Worm (Caenorhabditis elegans) whole organism, early embryonic: Measurements from ENCODE around the gene F57A10.4.
"Not testable (repeated sequence)": the region's sequence is repeated elsewhere in the genome, so short reads cannot be mapped to it uniquely, and the experiment has no call there.

Source experiments
- B0310.2 ChIP-seq: sonication (generic microtip); optimal IDR thresholded peaks from 2 replicates; lab custom pipeline; 2016; ENCODE audit warnings: mild to moderate bottlenecking, missing genetic modification characterization, missing compliant biosample characterization
- F13C5.2 ChIP-seq: sonication (generic microtip); optimal IDR thresholded peaks from 2 replicates; lab custom pipeline; 2017; ENCODE audit warnings: mild to moderate bottlenecking, missing genetic modification characterization, inconsistent platforms, missing compliant biosample characterization
- aly-1 ChIP-seq: sonication (generic microtip); optimal IDR thresholded peaks from 2 replicates; lab custom pipeline; 2016; ENCODE audit warnings: missing genetic modification characterization, missing compliant biosample characterization
- ama-1 ChIP-seq: fragments of 150-350 bp; optimal IDR thresholded peaks from 2 replicates; lab custom pipeline; 2014
- ceh-13 ChIP-seq: fragments of 200-800 bp; sonication (Bioruptor generic); optimal IDR thresholded peaks from 2 replicates; lab custom pipeline; 2018; ENCODE audit warnings: mild to moderate bottlenecking, missing genetic modification characterization, missing compliant biosample characterization
- ceh-36 ChIP-seq: sonication (generic microtip); optimal IDR thresholded peaks from 2 replicates; lab custom pipeline; 2016; ENCODE audit warnings: missing genetic modification characterization, inconsistent platforms, missing compliant biosample characterization
- ets-7 ChIP-seq: sonication (generic microtip); optimal IDR thresholded peaks from 2 replicates; lab custom pipeline; 2016; ENCODE audit warnings: missing genotype, missing genetic modification characterization, missing compliant biosample characterization
- flt-1 ChIP-seq: fragments of 200-800 bp; sonication (Bioruptor generic); IDR thresholded peaks from 2 replicates; pipeline ENCODE4 v1.3.6; 2022; ENCODE audit warnings: missing genetic modification characterization, missing compliant biosample characterization
- hmbx-1 ChIP-seq: sonication (generic microtip); optimal IDR thresholded peaks from 2 replicates; lab custom pipeline; 2016; ENCODE audit warnings: mild to moderate bottlenecking, missing genetic modification characterization, missing compliant biosample characterization
- hmg-4 ChIP-seq: fragments of 200-800 bp; sonication (Bioruptor generic); optimal IDR thresholded peaks from 2 replicates; lab custom pipeline; 2018; ENCODE audit warnings: mild to moderate bottlenecking, missing genetic modification characterization, missing compliant biosample characterization
- hnd-1 ChIP-seq: sonication (generic microtip); optimal IDR thresholded peaks from 2 replicates; lab custom pipeline; 2016; ENCODE audit warnings: missing genetic modification characterization, missing compliant biosample characterization
- pes-1 ChIP-seq: fragments of 200-800 bp; sonication (Bioruptor generic); IDR thresholded peaks from 2 replicates; pipeline ENCODE4 v1.3.6; 2022; ENCODE audit warnings: missing genetic modification reagents, missing genetic modification characterization, missing compliant biosample characterization
- scrt-1 ChIP-seq: fragments of 200-800 bp; sonication (Bioruptor generic); IDR thresholded peaks from 2 replicates; pipeline ENCODE4 v1.3.6; 2022; ENCODE audit warnings: missing genetic modification characterization, missing compliant biosample characterization
- sea-1 ChIP-seq: fragments of 200-800 bp; sonication (Bioruptor generic); conservative IDR thresholded peaks from 2 replicates; pipeline ENCODE4 v1.3.6; 2022; ENCODE audit warnings: missing genetic modification characterization, missing compliant biosample characterization
- tbx-11 ChIP-seq: fragments of 200-800 bp; sonication (Bioruptor generic); IDR thresholded peaks from 2 replicates; pipeline ENCODE4 v1.3.6; 2022; ENCODE audit warnings: missing genetic modification characterization, missing compliant biosample characterization
- tbx-37 ChIP-seq: fragments of 200-800 bp; sonication (Bioruptor generic); conservative IDR thresholded peaks from 2 replicates; pipeline ENCODE4 v1.3.6; 2022; ENCODE audit warnings: missing genetic modification reagents, missing genetic modification characterization, missing compliant biosample characterization
- tra-4 ChIP-seq: sonication (generic microtip); optimal IDR thresholded peaks from 2 replicates; lab custom pipeline; 2017; ENCODE audit warnings: missing genetic modification characterization, missing compliant biosample characterization

F57A10.4 gene

ce11 chrV:15733020-15733419, 36.2 kb upstream of the F57A10.4 start:
- TF ChIP-seq ama-1 (lab: Kevin White, UChicago) (no peak), tra-4 (tag; lab: Kevin White, UChicago) (no peak), sea-1 (GFP tag; lab: Robert Waterston, UW) (no peak), flt-1 (GFP tag; lab: Robert Waterston, UW) (no peak)

ce11 chrV:15733568-15733967, 35.7 kb upstream of the F57A10.4 start, which contains the start of gene T23D5.3:
Gene T23D5.3 (minus strand): TSS chrV:15733668.
- TF ChIP-seq flt-1 (GFP tag; lab: Robert Waterston, UW) (no peak), tbx-37 (no peak), ets-7 (tag; lab: Kevin White, UChicago) (no peak), ama-1 (lab: Kevin White, UChicago) (no peak), sea-1 (GFP tag; lab: Robert Waterston, UW) (no peak), F13C5.2 (tag; lab: Kevin White, UChicago) (no peak), hnd-1 (no peak), hmbx-1 (tag; lab: Kevin White, UChicago) (no peak), hmg-4 (GFP tag; lab: Kevin White, UChicago) (no peak), scrt-1 (GFP tag; lab: Robert Waterston, UW) (no peak), aly-1 (tag; lab: Kevin White, UChicago) (no peak), B0310.2 (tag; lab: Kevin White, UChicago) (no peak), ceh-36 (no peak), ceh-13 (GFP tag; lab: Kevin White, UChicago) (no peak), tbx-11 (no peak), tra-4 (tag; lab: Kevin White, UChicago) (no peak), pes-1 (GFP tag; lab: Robert Waterston, UW) (no peak)

- no peak for TF ChIP-seq sea-1 (GFP tag; lab: Robert Waterston, UW)
- TF ChIP-seq B0310.2 (tag; lab: Kevin White, UChicago) = no peak
- no peak for TF ChIP-seq tra-4 (tag; lab: Kevin White, UChicago)
- no peak for TF ChIP-seq ceh-36
- TF ChIP-seq hmg-4 (GFP tag; lab: Kevin White, UChicago) = no peak
- no peak for TF ChIP-seq ets-7 (tag; lab: Kevin White, UChicago)
- TF ChIP-seq hnd-1 = no peak
- TF ChIP-seq ceh-13 (GFP tag; lab: Kevin White, UChicago) = no peak
Measured at ce11 chrV:15735720-15736119, 33.5 kb upstream of the F57A10.4 start, which contains the start of gene str-27. Gene str-27 (minus strand): TSS chrV:15735820.

DNA sequence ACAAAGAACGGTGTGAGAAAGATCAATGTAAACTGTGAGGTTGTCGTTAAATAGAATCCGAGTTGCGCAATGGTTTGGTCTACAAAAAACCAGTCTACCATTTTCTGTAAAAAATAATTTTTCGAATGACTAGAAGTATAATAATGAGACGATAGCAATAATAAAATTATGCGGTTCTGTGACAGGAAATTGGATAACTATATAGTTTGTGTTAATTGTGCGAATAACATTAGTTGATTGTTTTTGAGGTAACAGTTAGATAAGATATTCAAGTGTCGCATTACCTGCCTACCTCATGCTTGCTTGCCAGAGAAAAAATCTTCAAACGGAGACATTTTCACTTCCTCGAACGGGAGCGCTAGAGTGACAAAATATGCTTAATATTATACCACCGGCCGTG, 27.4 kb upstream of the F57A10.4 start, which contains the start of gene str-18:
str-18 (minus strand) TSS at position 101 of the 400 bp plus-strand sequence.
- TF ChIP-seq tbx-37 (no peak), tbx-11 (no peak), sea-1 (GFP tag; lab: Robert Waterston, UW) (no peak), B0310.2 (tag; lab: Kevin White, UChicago) (no peak), ceh-13 (GFP tag; lab: Kevin White, UChicago) (no peak), hnd-1 (no peak), tra-4 (tag; lab: Kevin White, UChicago) (no peak), F13C5.2 (tag; lab: Kevin White, UChicago) (no peak), hmg-4 (GFP tag; lab: Kevin White, UChicago) (no peak), ceh-36 (no peak), scrt-1 (GFP tag; lab: Robert Waterston, UW) (no peak)

DNA sequence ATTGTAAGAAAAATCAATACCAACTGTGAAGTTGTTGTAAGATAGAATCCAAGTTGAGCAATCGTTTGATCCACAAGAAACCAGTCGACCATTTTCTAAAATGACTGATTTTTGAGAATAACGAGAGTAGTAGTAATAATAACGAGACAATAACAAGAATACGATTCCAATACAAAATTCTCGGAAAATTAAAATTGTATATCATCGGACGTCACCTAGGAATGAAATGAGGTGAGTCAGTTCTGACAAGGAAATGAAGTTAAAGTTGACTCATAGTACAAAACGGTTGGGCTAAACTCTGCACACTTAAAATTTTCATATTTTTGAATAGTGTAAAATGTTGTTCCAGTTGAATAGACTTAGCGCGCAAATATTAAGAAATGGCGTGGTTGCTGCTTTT, 24.9 kb upstream of the F57A10.4 start, which contains the start of gene str-19:
str-19 (minus strand) TSS at position 101 of the 400 bp plus-strand sequence.
- TF ChIP-seq tra-4 (tag; lab: Kevin White, UChicago); tbx-11; sea-1 (GFP tag; lab: Robert Waterston, UW): not testable (repeated sequence)

ce11 chrV:15748343-15748742, 20.9 kb upstream of the F57A10.4 start, which contains the start of gene T23D5.8:
Gene T23D5.8 (minus strand): TSS chrV:15748443.
- TF ChIP-seq tbx-11; aly-1 (tag; lab: Kevin White, UChicago); flt-1 (GFP tag; lab: Robert Waterston, UW): not testable (repeated sequence)

- TF ChIP-seq ceh-36 (no peak), hmg-4 (GFP tag; lab: Kevin White, UChicago) (no peak), hmbx-1 (tag; lab: Kevin White, UChicago) (no peak), F13C5.2 (tag; lab: Kevin White, UChicago) (no peak), ama-1 (lab: Kevin White, UChicago) (no peak), ets-7 (tag; lab: Kevin White, UChicago) (no peak), tra-4 (tag; lab: Kevin White, UChicago) (no peak), hnd-1 (no peak), pes-1 (GFP tag; lab: Robert Waterston, UW) (no peak), ceh-13 (GFP tag; lab: Kevin White, UChicago) (no peak), scrt-1 (GFP tag; lab: Robert Waterston, UW) (no peak), flt-1 (GFP tag; lab: Robert Waterston, UW) (no peak), tbx-37 (no peak), tbx-11 (no peak), sea-1 (GFP tag; lab: Robert Waterston, UW) (no peak)
Measured at ce11 chrV:15750130-15750529, 19.1 kb upstream of the F57A10.4 start, which contains the start of gene str-6. Gene str-6 (minus strand): TSS chrV:15750230.

DNA sequence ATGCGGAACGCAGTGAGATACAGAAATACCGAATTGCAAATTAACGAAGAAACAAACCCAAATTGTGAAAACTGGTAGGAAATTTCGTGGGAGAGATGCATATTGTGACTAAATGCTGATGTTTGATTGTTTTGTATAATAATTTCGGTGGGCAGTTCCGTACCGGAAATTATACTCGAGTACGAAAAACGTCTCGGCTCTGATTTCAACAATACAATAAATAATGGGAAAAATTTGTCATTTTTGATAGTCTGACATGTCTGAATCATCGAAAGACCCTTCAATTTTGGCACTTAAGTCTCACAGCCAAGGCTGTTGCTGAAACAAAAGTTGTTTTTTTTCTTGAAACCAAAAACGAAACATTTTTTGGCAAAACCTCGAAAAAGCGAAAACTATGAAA, 17.2 kb upstream of the F57A10.4 start, which contains the start of gene str-43:
str-43 (minus strand) TSS at position 101 of the 400 bp plus-strand sequence.
- TF ChIP-seq tbx-11 (no peak), flt-1 (GFP tag; lab: Robert Waterston, UW) (no peak), ceh-13 (GFP tag; lab: Kevin White, UChicago) (no peak), B0310.2 (tag; lab: Kevin White, UChicago) (no peak), scrt-1 (GFP tag; lab: Robert Waterston, UW) (no peak), hmg-4 (GFP tag; lab: Kevin White, UChicago) (no peak), pes-1 (GFP tag; lab: Robert Waterston, UW) (no peak), hmbx-1 (tag; lab: Kevin White, UChicago) (no peak), ets-7 (tag; lab: Kevin White, UChicago) (no peak), aly-1 (tag; lab: Kevin White, UChicago) (no peak), hnd-1 (no peak)
